Worm (Caenorhabditis elegans) whole organism, young adult: ENCODE measurements around the gene ral-1.

Experiments used
- B0019.2 ChIP-seq: fragments of 200-800 bp; sonication (Bioruptor generic); conservative IDR thresholded peaks from 2 replicates; pipeline ENCODE4 v1.3.6; 2022; ENCODE audit warnings: missing genetic modification reagents, missing genetic modification characterization, missing compliant biosample characterization
- B0035.1 ChIP-seq: sonication (generic microtip); optimal IDR thresholded peaks from 2 replicates; lab custom pipeline; 2016; ENCODE audit warnings: missing genetic modification characterization, mild to moderate bottlenecking, missing compliant biosample characterization, missing genotype, missing genetic modification reagents
- B0261.1 ChIP-seq: sonication (generic microtip); optimal IDR thresholded peaks from 2 replicates; lab custom pipeline; 2016; ENCODE audit warnings: mild to moderate bottlenecking, missing genetic modification characterization, moderate library complexity, missing compliant biosample characterization
- B0336.3 ChIP-seq: fragments of 200-800 bp; sonication (Bioruptor generic); IDR thresholded peaks from 2 replicates; pipeline ENCODE4 v1.3.6; 2022; ENCODE audit warnings: missing genetic modification characterization, missing compliant biosample characterization
- C06A6.2 ChIP-seq: fragments of 200-800 bp; sonication (Bioruptor generic); conservative IDR thresholded peaks from 2 replicates; pipeline ENCODE4 v1.3.6; 2022; ENCODE audit warnings: missing genetic modification characterization, missing compliant biosample characterization
- F39B2.1 ChIP-seq: fragments of 200-800 bp; sonication (Bioruptor generic); IDR thresholded peaks from 2 replicates; pipeline ENCODE4 v1.3.6; 2022; ENCODE audit warnings: missing genetic modification reagents, missing genetic modification characterization, missing compliant biosample characterization
- F57A8.1 ChIP-seq: fragments of 200-800 bp; sonication (Bioruptor generic); optimal IDR thresholded peaks from 2 replicates; lab custom pipeline; 2018; ENCODE audit warnings: mild to moderate bottlenecking, missing genetic modification characterization, moderate library complexity, missing compliant biosample characterization
- K12H6.12 ChIP-seq: fragments of 200-800 bp; sonication (Bioruptor generic); optimal IDR thresholded peaks from 2 replicates; lab custom pipeline; 2018; ENCODE audit warnings: mild to moderate bottlenecking, missing genetic modification characterization, missing compliant biosample characterization
- T07F8.4 ChIP-seq: sonication (generic microtip); optimal IDR thresholded peaks from 2 replicates; lab custom pipeline; 2016; ENCODE audit warnings: mild to moderate bottlenecking, missing genetic modification characterization, moderate library complexity, missing compliant biosample characterization
- Y53G8AR.9 ChIP-seq: fragments of 200-800 bp; sonication (Bioruptor generic); conservative IDR thresholded peaks from 2 replicates; pipeline ENCODE4 v1.3.6; 2022; ENCODE audit warnings: missing genetic modification reagents, missing genetic modification characterization, missing compliant biosample characterization
- Y79H2A.3 ChIP-seq: fragments of 200-800 bp; sonication (Bioruptor generic); conservative IDR thresholded peaks from 2 replicates; pipeline ENCODE4 v1.3.6; 2022; ENCODE audit warnings: missing genetic modification reagents, missing genetic modification characterization, missing compliant biosample characterization
- ama-1 ChIP-seq, 3 experiments: fragments of 150-350 bp in 1 of 3; sonication (generic microtip) in 2 of 3; optimal IDR thresholded peaks; 2 replicates each; lab custom pipeline; 2014 to 2018; ENCODE audit warnings: missing biosample characterization in 2 of 3, missing genetic modification characterization in 2 of 3, missing genetic modification reagents in 2 of 3
- athp-1 ChIP-seq: sonication (generic microtip); optimal IDR thresholded peaks from 2 replicates; lab custom pipeline; 2017; ENCODE audit warnings: mild to moderate bottlenecking, missing genetic modification characterization, missing compliant biosample characterization
- bed-1 ChIP-seq: fragments of 200-800 bp; sonication (Bioruptor generic); IDR thresholded peaks from 2 replicates; pipeline ENCODE4 v1.3.6; 2022; ENCODE audit warnings: missing genetic modification reagents, missing genetic modification characterization, missing compliant biosample characterization
- ccch-3 ChIP-seq: fragments of 200-800 bp; sonication (Bioruptor generic); optimal IDR thresholded peaks from 2 replicates; lab custom pipeline; 2018; ENCODE audit warnings: mild to moderate bottlenecking, missing genetic modification characterization, missing compliant biosample characterization
- cebp-1 ChIP-seq, 2 experiments: fragments of 200-800 bp in 1 of 2; sonication (Bioruptor generic) in 1 of 2; sonication (generic microtip) in 1 of 2; IDR thresholded peaks in 1 of 2; optimal IDR thresholded peaks in 1 of 2; 2 replicates each; pipeline versions ENCODE4 v1.3.6 to Lab custom; 2017 to 2022; ENCODE audit warnings: missing compliant biosample characterization in 2 of 2, missing genetic modification characterization in 2 of 2, mild to moderate bottlenecking in 1 of 2, missing genetic modification reagents in 1 of 2, moderate library complexity in 1 of 2
- cebp-2 ChIP-seq: fragments of 200-800 bp; sonication (Bioruptor generic); IDR thresholded peaks from 2 replicates; pipeline ENCODE4 v1.3.6; 2022; ENCODE audit warnings: missing genetic modification characterization, missing compliant biosample characterization
- ceh-91 ChIP-seq: fragments of 200-800 bp; sonication (Bioruptor generic); IDR thresholded peaks from 2 replicates; pipeline ENCODE4 v1.3.6; 2022; ENCODE audit warnings: missing genetic modification reagents, missing genetic modification characterization, missing compliant biosample characterization
- dox-1 ChIP-seq: fragments of 200-800 bp; sonication (Bioruptor generic); IDR thresholded peaks from 2 replicates; pipeline ENCODE4 v1.3.6; 2022; ENCODE audit warnings: missing genetic modification reagents, missing genetic modification characterization, missing compliant biosample characterization
- dpl-1 ChIP-seq: fragments of 150-350 bp; optimal IDR thresholded peaks from 2 replicates; lab custom pipeline; 2014; ENCODE audit warnings: missing biosample characterization, missing genetic modification reagents, missing genetic modification characterization
- efl-1 ChIP-seq: fragments of 150-350 bp; optimal IDR thresholded peaks from 2 replicates; lab custom pipeline; 2014; ENCODE audit warnings: missing biosample characterization, missing genetic modification reagents, missing genetic modification characterization
- egl-44 ChIP-seq: fragments of 200-800 bp; sonication (Bioruptor generic); IDR thresholded peaks from 2 replicates; pipeline ENCODE4 v1.3.6; 2022; ENCODE audit warnings: missing genetic modification reagents, missing genetic modification characterization, missing compliant biosample characterization
- egrh-3 ChIP-seq: fragments of 200-800 bp; sonication (Bioruptor generic); IDR thresholded peaks from 2 replicates; pipeline ENCODE4 v1.3.6; 2022; ENCODE audit warnings: missing genetic modification reagents, missing genetic modification characterization, missing compliant biosample characterization
- him-1 ChIP-seq: sonication (generic microtip); optimal IDR thresholded peaks from 2 replicates; lab custom pipeline; 2016; ENCODE audit warnings: missing genotype, missing genetic modification reagents, missing genetic modification characterization, missing compliant biosample characterization
- hmg-1.2 ChIP-seq: fragments of 200-800 bp; sonication (Bioruptor generic); IDR thresholded peaks from 2 replicates; pipeline ENCODE4 v1.3.6; 2022; ENCODE audit warnings: missing genetic modification reagents, missing genetic modification characterization, missing compliant biosample characterization
- hsf-1 ChIP-seq: fragments of 200-800 bp; sonication (Bioruptor generic); IDR thresholded peaks from 2 replicates; pipeline ENCODE4 v1.3.6; 2022; ENCODE audit warnings: missing genetic modification reagents, missing genetic modification characterization, missing compliant biosample characterization
- lin-54 ChIP-seq: fragments of 200-800 bp; sonication (Bioruptor generic); optimal IDR thresholded peaks from 2 replicates; lab custom pipeline; 2018; ENCODE audit warnings: mild to moderate bottlenecking, missing genetic modification characterization, missing compliant biosample characterization
- lir-1 ChIP-seq: fragments of 200-800 bp; sonication (Bioruptor generic); conservative IDR thresholded peaks from 2 replicates; pipeline ENCODE4 v1.3.6; 2022; ENCODE audit warnings: missing genetic modification reagents, missing genetic modification characterization, missing compliant biosample characterization
- madf-8 ChIP-seq: fragments of 200-800 bp; sonication (Bioruptor generic); conservative IDR thresholded peaks from 2 replicates; pipeline ENCODE4 v1.3.6; 2022; ENCODE audit warnings: missing genetic modification reagents, missing genetic modification characterization, missing compliant biosample characterization
- mcd-1 ChIP-seq: fragments of 200-800 bp; sonication (Bioruptor generic); IDR thresholded peaks from 2 replicates; pipeline ENCODE4 v1.3.6; 2022; ENCODE audit warnings: missing genetic modification reagents, missing genetic modification characterization, missing compliant biosample characterization
- nhr-80 ChIP-seq: sonication (generic microtip); optimal IDR thresholded peaks from 2 replicates; lab custom pipeline; 2016; ENCODE audit warnings: missing genetic modification characterization, missing compliant biosample characterization
- pbrm-1 ChIP-seq: fragments of 200-800 bp; sonication (Bioruptor generic); IDR thresholded peaks from 2 replicates; pipeline ENCODE4 v1.3.6; 2022; ENCODE audit warnings: missing genetic modification reagents, missing genetic modification characterization, missing compliant biosample characterization
- pha-4 ChIP-seq: fragments of 150-350 bp; sonication (generic microtip); optimal IDR thresholded peaks from 2 replicates; lab custom pipeline; 2014; ENCODE audit warnings: missing biosample characterization, missing genetic modification reagents, missing genetic modification characterization
- rpc-1 ChIP-seq, 2 experiments: fragments of 150-350 bp in 1 of 2; sonication (generic microtip) in 1 of 2; optimal IDR thresholded peaks; 2 replicates each; lab custom pipeline; 2014 to 2018; ENCODE audit warnings: missing biosample characterization in 1 of 2, missing genetic modification characterization in 1 of 2, missing genetic modification reagents in 1 of 2, missing genotype in 1 of 2
- sdz-38 ChIP-seq: sonication (generic microtip); optimal IDR thresholded peaks from 2 replicates; lab custom pipeline; 2016; ENCODE audit warnings: missing genotype, missing genetic modification characterization, missing compliant biosample characterization
- snpc-1.1 ChIP-seq: sonication (generic microtip); optimal IDR thresholded peaks from 2 replicates; lab custom pipeline; 2017; ENCODE audit warnings: missing genetic modification characterization, mild to moderate bottlenecking, missing compliant biosample characterization, antibody characterized with exemption, moderate library complexity, missing genotype, missing genetic modification reagents; ENCODE audit not compliant: insufficient read depth
- snpc-3.4 ChIP-seq: sonication (generic microtip); optimal IDR thresholded peaks from 2 replicates; lab custom pipeline; 2017; ENCODE audit warnings: missing genetic modification characterization, mild to moderate bottlenecking, missing compliant biosample characterization, antibody characterized with exemption, moderate library complexity, missing genotype, missing genetic modification reagents
- snpc-4 ChIP-seq, 5 experiments: fragments of 150-350 bp in 1 of 5; sonication (generic microtip) in 4 of 5; optimal IDR thresholded peaks; 2 replicates each; lab custom pipeline; 2014 to 2018; ENCODE audit warnings: missing genetic modification characterization in 5 of 5, missing biosample characterization in 3 of 5, antibody characterized with exemption in 2 of 5, mild to moderate bottlenecking in 2 of 5, missing compliant biosample characterization in 2 of 5, missing genotype in 2 of 5, moderate library complexity in 2 of 5, missing genetic modification reagents in 1 of 5
- sptf-2 ChIP-seq: fragments of 200-800 bp; sonication (Bioruptor generic); optimal IDR thresholded peaks from 2 replicates; lab custom pipeline; 2018; ENCODE audit warnings: mild to moderate bottlenecking, missing genetic modification characterization, missing compliant biosample characterization
- tbp1 ChIP-seq: fragments of 200-800 bp; sonication (Bioruptor generic); optimal IDR thresholded peaks from 2 replicates; lab custom pipeline; 2018; ENCODE audit warnings: mild to moderate bottlenecking, missing genetic modification characterization, missing compliant biosample characterization
- tbx-9 ChIP-seq: sonication (generic microtip); optimal IDR thresholded peaks from 2 replicates; lab custom pipeline; 2016; ENCODE audit warnings: borderline replicate concordance, missing genetic modification characterization, inconsistent platforms, missing compliant biosample characterization
- unc-62 ChIP-seq: fragments of 150-350 bp; optimal IDR thresholded peaks from 2 replicates; lab custom pipeline; 2014; ENCODE audit warnings: missing biosample characterization, missing genetic modification reagents, missing genetic modification characterization
- xnd-1 ChIP-seq: sonication (generic microtip); optimal IDR thresholded peaks from 2 replicates; lab custom pipeline; 2016; ENCODE audit warnings: missing genotype, missing genetic modification reagents, missing genetic modification characterization, missing compliant biosample characterization
- ztf-18 ChIP-seq: sonication (generic microtip); optimal IDR thresholded peaks from 2 replicates; lab custom pipeline; 2016; ENCODE audit warnings: missing genotype, mild to moderate bottlenecking, missing genetic modification characterization, missing compliant biosample characterization
- ztf-3 ChIP-seq: fragments of 200-800 bp; sonication (Bioruptor generic); optimal IDR thresholded peaks from 2 replicates; lab custom pipeline; 2018; ENCODE audit warnings: mild to moderate bottlenecking, missing genetic modification characterization, missing compliant biosample characterization
- ztf-6 ChIP-seq: fragments of 200-800 bp; sonication (Bioruptor generic); IDR thresholded peaks from 2 replicates; pipeline ENCODE4 v1.3.6; 2022; ENCODE audit warnings: missing genetic modification reagents, missing genetic modification characterization, missing compliant biosample characterization

The ral-1 gene

DNA sequence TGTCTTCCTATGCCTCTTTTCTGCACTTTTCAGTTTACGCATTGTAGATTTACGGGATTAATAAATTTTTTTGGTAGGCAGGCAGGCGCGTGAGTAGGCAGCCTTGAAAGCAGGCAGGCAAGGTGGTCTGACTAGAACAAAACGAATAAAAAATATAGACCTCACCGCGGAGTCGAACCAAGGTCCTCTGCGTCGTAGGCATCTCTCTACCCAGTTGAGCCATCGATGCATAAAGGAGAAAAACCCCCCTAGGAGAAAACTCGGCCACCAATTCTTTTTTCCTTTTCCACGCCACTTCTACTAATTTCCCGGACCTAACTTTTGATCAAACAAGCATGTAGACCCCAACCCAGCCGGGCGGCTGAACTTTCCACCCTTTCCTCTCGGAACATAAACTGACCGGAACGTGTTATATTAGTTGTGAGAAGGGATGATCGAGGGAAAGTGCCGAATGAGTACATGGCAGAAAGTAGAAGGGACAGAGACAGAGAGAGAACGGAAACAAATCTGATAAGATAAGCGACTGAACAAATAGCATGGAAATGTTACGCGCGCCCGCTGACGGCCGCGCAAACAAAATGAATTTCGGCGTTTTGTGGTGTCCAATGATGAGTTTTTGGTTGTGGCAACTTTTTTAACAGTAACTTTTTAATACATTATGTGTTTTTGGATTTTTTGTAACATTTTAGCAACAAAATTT is 28.4 kb downstream of the ral-1 start:
- TF ChIP-seq nhr-80: peak; percentile 58
- TF ChIP-seq snpc-1.1: no peak
- no peak for TF ChIP-seq F39B2.1 (GFP tag; lab: Robert Waterston, UW)
- TF ChIP-seq snpc-3.4 (tag; lab: Kevin White, UChicago): no peak
- no peak for TF ChIP-seq madf-8
- TF ChIP-seq him-1 (tag; lab: Kevin White, UChicago): peak; percentile 21
- no peak for TF ChIP-seq hmg-1.2 (GFP tag; lab: Robert Waterston, UW)
- TF ChIP-seq tbp1 (GFP tag; lab: Kevin White, UChicago): peak; percentile 78
- TF ChIP-seq ceh-91: no peak
- TF ChIP-seq lir-1 (GFP tag; lab: Robert Waterston, UW): no peak
- TF ChIP-seq K12H6.12 (tag; lab: Kevin White, UChicago): no peak
- TF ChIP-seq ccch-3 (GFP tag; lab: Kevin White, UChicago): no peak
- TF ChIP-seq ztf-6 (GFP tag; lab: Robert Waterston, UW): no peak
- TF ChIP-seq unc-62 (GFP tag; lab: Kevin White, UChicago): no peak
- TF ChIP-seq egrh-3 (GFP tag; lab: Robert Waterston, UW): no peak
- no peak for TF ChIP-seq athp-1 (tag; lab: Kevin White, UChicago)
- no peak for TF ChIP-seq B0019.2
- TF ChIP-seq egl-44 (GFP tag; lab: Robert Waterston, UW): no peak
- TF ChIP-seq pha-4 (tag; lab: Kevin White, UChicago): no peak
- no peak for TF ChIP-seq tbx-9 (tag; lab: Kevin White, UChicago)
- TF ChIP-seq sptf-2 (GFP tag; lab: Kevin White, UChicago): no peak
- peak; percentile 28 for TF ChIP-seq rpc-1 (optimal IDR thresholded peaks at IDR 0.05; lab: Kevin White, UChicago)
- TF ChIP-seq rpc-1 (tag; optimal IDR thresholded peaks at IDR 0.05; lab: Kevin White, UChicago): peak; percentile 67
- TF ChIP-seq B0336.3 (GFP tag; lab: Robert Waterston, UW): no peak
- TF ChIP-seq ztf-3 (GFP tag; lab: Kevin White, UChicago): no peak
- no peak for TF ChIP-seq ztf-18 (tag; lab: Kevin White, UChicago)
- TF ChIP-seq F57A8.1 (GFP tag; lab: Kevin White, UChicago): no peak
- peak; percentile 16; the same call in 1 of the 2 replicates for TF ChIP-seq dox-1
- 0 out of 2 replicates have a peak, but pooled peaks have one; percentile 10 for TF ChIP-seq mcd-1 (GFP tag; lab: Robert Waterston, UW)
- no peak for TF ChIP-seq hsf-1 (GFP tag; lab: Robert Waterston, UW)
- no peak for TF ChIP-seq pbrm-1
- no peak for TF ChIP-seq B0035.1
- TF ChIP-seq lin-54 (GFP tag; lab: Kevin White, UChicago): no peak
- TF ChIP-seq Y53G8AR.9 (GFP tag; lab: Robert Waterston, UW): no peak
- no peak for TF ChIP-seq efl-1
- no peak for TF ChIP-seq T07F8.4
- no peak for TF ChIP-seq xnd-1
- TF ChIP-seq cebp-1 (GFP tag; IDR thresholded peaks at IDR 0.05; lab: Robert Waterston, UW): no peak
- TF ChIP-seq cebp-1 (tag; optimal IDR thresholded peaks at IDR 0.05; lab: Kevin White, UChicago): no peak
- TF ChIP-seq cebp-2 (GFP tag; lab: Robert Waterston, UW): no peak
- no peak for TF ChIP-seq bed-1
- no peak for TF ChIP-seq dpl-1
- no peak for TF ChIP-seq ama-1 (optimal IDR thresholded peaks at IDR 0.05; lab: Kevin White, UChicago)
- TF ChIP-seq ama-1 (GFP tag; optimal IDR thresholded peaks at IDR 0.05; lab: Kevin White, UChicago): no peak
- no peak for TF ChIP-seq Y79H2A.3 (GFP tag; lab: Robert Waterston, UW)
- TF ChIP-seq sdz-38 (tag; lab: Kevin White, UChicago): no peak
- TF ChIP-seq snpc-4 (GFP tag; optimal IDR thresholded peaks at IDR 0.05; lab: Kevin White, UChicago): no peak
- no peak for TF ChIP-seq snpc-4 (tag; optimal IDR thresholded peaks at IDR 0.05; lab: Kevin White, UChicago)
- TF ChIP-seq B0261.1 (tag; lab: Kevin White, UChicago): peak; percentile 36
- no peak for TF ChIP-seq C06A6.2 (GFP tag; lab: Robert Waterston, UW)
